Fruit fly (Drosophila melanogaster) whole organism, embryonic: ENCODE data around the gene bsh.

Experiments
- Abd-B ChIP-seq: fragments of 200-800 bp; sonication (Bioruptor generic); optimal IDR thresholded peaks from 2 replicates; lab custom pipeline; 2018; ENCODE audit warnings: missing biosample characterization, mild to moderate bottlenecking, missing genetic modification characterization, moderate library complexity
- Ada2b ChIP-seq: fragments of 200-800 bp; sonication (Bioruptor generic); IDR thresholded peaks from 2 replicates; pipeline ENCODE4 v1.3.6; 2022; ENCODE audit warnings: missing biosample characterization, missing genetic modification characterization
- Antp ChIP-seq: fragments of 200-800 bp; sonication (Bioruptor generic); optimal IDR thresholded peaks from 3 replicates; lab custom pipeline; 2016; ENCODE audit warnings: missing biosample characterization, missing genetic modification characterization
- Atf-2 ChIP-seq: fragments of 200-800 bp; sonication (Bioruptor generic); optimal IDR thresholded peaks from 2 replicates; lab custom pipeline; 2016; ENCODE audit warnings: missing biosample characterization, missing genetic modification characterization
- B-H1 ChIP-seq: fragments of 200-800 bp; sonication (Bioruptor generic); IDR thresholded peaks from 3 replicates; pipeline ENCODE4 v1.3.6; 2022; ENCODE audit warnings: missing biosample characterization, missing genetic modification characterization
- CG10979 ChIP-seq: fragments of 200-800 bp; sonication (Bioruptor generic); optimal IDR thresholded peaks from 2 replicates; lab custom pipeline; 2018; ENCODE audit warnings: missing biosample characterization, mild to moderate bottlenecking, missing genetic modification characterization, moderate library complexity
- CG11398 ChIP-seq: fragments of 200-800 bp; sonication (Bioruptor generic); optimal IDR thresholded peaks from 2 replicates; lab custom pipeline; 2016; ENCODE audit warnings: missing biosample characterization, missing genetic modification characterization
- CG12155 ChIP-seq: fragments of 200-800 bp; sonication (Bioruptor generic); optimal IDR thresholded peaks from 3 replicates; lab custom pipeline; 2016; ENCODE audit warnings: missing biosample characterization, missing genetic modification characterization
- CG12744 ChIP-seq: fragments of 200-800 bp; sonication (Bioruptor generic); optimal IDR thresholded peaks from 2 replicates; lab custom pipeline; 2016; ENCODE audit warnings: missing biosample characterization, missing genetic modification characterization
- CG14050 ChIP-seq: fragments of 200-800 bp; sonication (Bioruptor generic); IDR thresholded peaks from 3 replicates; pipeline ENCODE4 v1.3.6; 2022; ENCODE audit warnings: missing biosample characterization, missing genetic modification characterization
- CG17829 ChIP-seq: fragments of 200-800 bp; optimal IDR thresholded peaks from 2 replicates; lab custom pipeline; 2019; ENCODE audit warnings: missing biosample characterization, mild to moderate bottlenecking, missing genetic modification characterization, moderate library complexity
- CG2120 ChIP-seq: fragments of 200-800 bp; sonication (Bioruptor generic); optimal IDR thresholded peaks from 3 replicates; lab custom pipeline; 2016; ENCODE audit warnings: missing biosample characterization, missing genetic modification characterization
- CG30403 ChIP-seq: fragments of 200-800 bp; sonication (Bioruptor generic); optimal IDR thresholded peaks from 3 replicates; lab custom pipeline; 2016; ENCODE audit warnings: missing biosample characterization, missing genetic modification characterization
- CG4328 ChIP-seq: fragments of 200-800 bp; sonication (Bioruptor generic); optimal IDR thresholded peaks from 3 replicates; lab custom pipeline; 2017; ENCODE audit warnings: missing biosample characterization, missing genetic modification reagents, missing genetic modification characterization
- CG8359 ChIP-seq: fragments of 200-800 bp; sonication (Bioruptor generic); optimal IDR thresholded peaks from 2 replicates; lab custom pipeline; 2017; ENCODE audit warnings: missing biosample characterization, mild to moderate bottlenecking, missing genetic modification characterization, borderline replicate concordance
- CG9817 ChIP-seq: fragments of 200-800 bp; sonication (Bioruptor generic); optimal IDR thresholded peaks from 2 replicates; lab custom pipeline; 2018; ENCODE audit warnings: missing biosample characterization, mild to moderate bottlenecking, missing genetic modification characterization, moderate library complexity
- CoRest ChIP-seq: fragments of 200-800 bp; sonication (Bioruptor generic); optimal IDR thresholded peaks from 3 replicates; lab custom pipeline; 2018; ENCODE audit warnings: missing biosample characterization, mild to moderate bottlenecking, missing genetic modification characterization, moderate library complexity
- D19B ChIP-seq: fragments of 200-800 bp; sonication (Bioruptor generic); optimal IDR thresholded peaks from 2 replicates; lab custom pipeline; 2017; ENCODE audit warnings: missing biosample characterization, mild to moderate bottlenecking, missing genetic modification characterization
- Dip3 ChIP-seq: fragments of 200-800 bp; sonication (Bioruptor generic); optimal IDR thresholded peaks from 3 replicates; lab custom pipeline; 2016; ENCODE audit warnings: missing biosample characterization, missing genetic modification characterization
- Dll ChIP-seq: fragments of 200-800 bp; sonication (Bioruptor generic); IDR thresholded peaks from 4 replicates; pipeline ENCODE4 v1.3.6; 2022; ENCODE audit warnings: missing biosample characterization, missing genetic modification characterization; ENCODE audit not compliant: partially characterized antibody
- E2f2 ChIP-seq: fragments of 200-800 bp; sonication (Bioruptor generic); IDR thresholded peaks from 2 replicates; pipeline ENCODE4 v1.3.6; 2022; ENCODE audit warnings: missing biosample characterization, missing genetic modification characterization
- Hmx ChIP-seq: fragments of 200-800 bp; sonication (Bioruptor generic); optimal IDR thresholded peaks from 2 replicates; lab custom pipeline; 2016; ENCODE audit warnings: missing biosample characterization, missing genetic modification characterization
- Hr3 ChIP-seq: fragments of 200-800 bp; sonication (Bioruptor generic); optimal IDR thresholded peaks from 3 replicates; lab custom pipeline; 2016; ENCODE audit warnings: missing biosample characterization, missing genetic modification characterization
- Jarid2 ChIP-seq: fragments of 200-800 bp; sonication (Bioruptor generic); optimal IDR thresholded peaks from 3 replicates; lab custom pipeline; 2017; ENCODE audit warnings: mild to moderate bottlenecking, missing biosample characterization, missing genetic modification reagents, missing genetic modification characterization
- NfI ChIP-seq: fragments of 200-800 bp; sonication (Bioruptor generic); optimal IDR thresholded peaks from 3 replicates; lab custom pipeline; 2018; ENCODE audit warnings: missing biosample characterization, mild to moderate bottlenecking, missing genetic modification characterization, moderate library complexity
- Side ChIP-seq: fragments of 200-800 bp; sonication (Bioruptor generic); optimal IDR thresholded peaks from 2 replicates; lab custom pipeline; 2016; ENCODE audit warnings: missing biosample characterization, missing genetic modification characterization
- Sry-β ChIP-seq: fragments of 200-800 bp; sonication (Bioruptor generic); optimal IDR thresholded peaks from 2 replicates; lab custom pipeline; 2018; ENCODE audit warnings: missing biosample characterization, mild to moderate bottlenecking, missing genetic modification characterization, moderate library complexity
- Sry-δ ChIP-seq: fragments of 200-800 bp; sonication (Bioruptor generic); optimal IDR thresholded peaks from 2 replicates; lab custom pipeline; 2016; ENCODE audit warnings: missing biosample characterization, missing genetic modification characterization
- Stat92E ChIP-seq, 3 experiments: fragments of >200 bp in 2 of 3; fragments of 200-800 bp in 1 of 3; sonication (Bioruptor generic) in 1 of 3; optimal IDR thresholded peaks; 2 replicates each; lab custom pipeline; 2017 to 2019; ENCODE audit warnings: missing biosample characterization in 3 of 3, missing genetic modification characterization in 3 of 3, mild to moderate bottlenecking in 1 of 3, moderate library complexity in 1 of 3
- Xbp1 ChIP-seq: fragments of 200-800 bp; sonication (Bioruptor generic); optimal IDR thresholded peaks from 3 replicates; lab custom pipeline; 2016; ENCODE audit warnings: missing biosample characterization, mild to moderate bottlenecking, missing genetic modification characterization
- ara ChIP-seq: fragments of 200-800 bp; sonication (Bioruptor generic); IDR thresholded peaks from 2 replicates; pipeline ENCODE4 v1.3.6; 2022; ENCODE audit warnings: missing biosample characterization, missing genetic modification characterization
- az2 ChIP-seq: fragments of 200-800 bp; sonication (Bioruptor generic); optimal IDR thresholded peaks from 3 replicates; lab custom pipeline; 2016; ENCODE audit warnings: missing biosample characterization, missing genetic modification characterization
- croc ChIP-seq: fragments of 200-800 bp; sonication (Bioruptor generic); conservative IDR thresholded peaks from 3 replicates; pipeline ENCODE4 v1.3.6; 2022; ENCODE audit warnings: missing biosample characterization, missing genetic modification characterization
- exex ChIP-seq: fragments of 200-800 bp; sonication (Bioruptor generic); optimal IDR thresholded peaks from 4 replicates; lab custom pipeline; 2018; ENCODE audit warnings: missing biosample characterization, mild to moderate bottlenecking, missing genetic modification characterization, moderate library complexity
- her ChIP-seq: fragments of 200-800 bp; sonication (Bioruptor generic); optimal IDR thresholded peaks from 2 replicates; lab custom pipeline; 2016; ENCODE audit warnings: missing biosample characterization, missing genetic modification characterization
- hth ChIP-seq: fragments of >200 bp; optimal IDR thresholded peaks from 2 replicates; lab custom pipeline; 2017; ENCODE audit warnings: inconsistent platforms
- klu ChIP-seq: fragments of 200-800 bp; sonication (Bioruptor generic); IDR thresholded peaks from 2 replicates; pipeline ENCODE4 v1.3.6; 2022; ENCODE audit warnings: missing biosample characterization, missing genetic modification characterization
- knrl ChIP-seq: fragments of 200-800 bp; sonication (Bioruptor generic); IDR thresholded peaks from 3 replicates; pipeline ENCODE4 v1.3.6; 2022; ENCODE audit warnings: missing biosample characterization, missing genetic modification characterization; ENCODE audit not compliant: partially characterized antibody
- luna ChIP-seq: fragments of 200-800 bp; sonication (Bioruptor generic); optimal IDR thresholded peaks from 2 replicates; lab custom pipeline; 2016; ENCODE audit warnings: missing biosample characterization, missing genetic modification characterization
- mam ChIP-seq: fragments of 200-800 bp; sonication (Bioruptor generic); optimal IDR thresholded peaks from 3 replicates; lab custom pipeline; 2016; ENCODE audit warnings: missing biosample characterization, missing genetic modification characterization
- schlank ChIP-seq: fragments of 200-800 bp; sonication (Bioruptor generic); optimal IDR thresholded peaks from 2 replicates; lab custom pipeline; 2018; ENCODE audit warnings: missing biosample characterization, mild to moderate bottlenecking, missing genetic modification characterization
- shn ChIP-seq: fragments of 200-800 bp; sonication (Bioruptor generic); optimal IDR thresholded peaks from 3 replicates; lab custom pipeline; 2016; ENCODE audit warnings: missing biosample characterization, missing genetic modification characterization
- sim ChIP-seq: fragments of 200-800 bp; sonication (Bioruptor generic); IDR thresholded peaks from 2 replicates; pipeline ENCODE4 v1.3.6; 2022; ENCODE audit warnings: missing biosample characterization, missing genetic modification characterization
- sqz ChIP-seq: fragments of 200-800 bp; sonication (Bioruptor generic); optimal IDR thresholded peaks from 3 replicates; lab custom pipeline; 2018; ENCODE audit warnings: missing biosample characterization, mild to moderate bottlenecking, missing genetic modification characterization
- trem ChIP-seq: fragments of 200-800 bp; optimal IDR thresholded peaks from 3 replicates; lab custom pipeline; 2019; ENCODE audit warnings: missing biosample characterization, mild to moderate bottlenecking, missing genetic modification characterization, moderate library complexity
- trh ChIP-seq: fragments of 200-800 bp; sonication (Bioruptor generic); optimal IDR thresholded peaks from 2 replicates; lab custom pipeline; 2016; ENCODE audit warnings: missing biosample characterization, missing genetic modification characterization
- twi ChIP-seq: fragments of 200-800 bp; optimal IDR thresholded peaks from 2 replicates; lab custom pipeline; 2019; ENCODE audit warnings: missing biosample characterization, mild to moderate bottlenecking, missing genetic modification characterization, moderate library complexity
- tx ChIP-seq: fragments of 200-800 bp; sonication (Bioruptor generic); optimal IDR thresholded peaks from 2 replicates; lab custom pipeline; 2016; ENCODE audit warnings: missing biosample characterization, missing genetic modification characterization
- vnd ChIP-seq: fragments of 200-800 bp; sonication (Bioruptor generic); IDR thresholded peaks from 3 replicates; pipeline ENCODE4 v1.3.6; 2022; ENCODE audit warnings: missing biosample characterization, missing genetic modification characterization; ENCODE audit not compliant: partially characterized antibody
- zfh2 ChIP-seq: fragments of 200-800 bp; sonication (Bioruptor generic); optimal IDR thresholded peaks from 2 replicates; lab custom pipeline; 2016; ENCODE audit warnings: missing biosample characterization, missing genetic modification characterization

The bsh gene

DNA sequence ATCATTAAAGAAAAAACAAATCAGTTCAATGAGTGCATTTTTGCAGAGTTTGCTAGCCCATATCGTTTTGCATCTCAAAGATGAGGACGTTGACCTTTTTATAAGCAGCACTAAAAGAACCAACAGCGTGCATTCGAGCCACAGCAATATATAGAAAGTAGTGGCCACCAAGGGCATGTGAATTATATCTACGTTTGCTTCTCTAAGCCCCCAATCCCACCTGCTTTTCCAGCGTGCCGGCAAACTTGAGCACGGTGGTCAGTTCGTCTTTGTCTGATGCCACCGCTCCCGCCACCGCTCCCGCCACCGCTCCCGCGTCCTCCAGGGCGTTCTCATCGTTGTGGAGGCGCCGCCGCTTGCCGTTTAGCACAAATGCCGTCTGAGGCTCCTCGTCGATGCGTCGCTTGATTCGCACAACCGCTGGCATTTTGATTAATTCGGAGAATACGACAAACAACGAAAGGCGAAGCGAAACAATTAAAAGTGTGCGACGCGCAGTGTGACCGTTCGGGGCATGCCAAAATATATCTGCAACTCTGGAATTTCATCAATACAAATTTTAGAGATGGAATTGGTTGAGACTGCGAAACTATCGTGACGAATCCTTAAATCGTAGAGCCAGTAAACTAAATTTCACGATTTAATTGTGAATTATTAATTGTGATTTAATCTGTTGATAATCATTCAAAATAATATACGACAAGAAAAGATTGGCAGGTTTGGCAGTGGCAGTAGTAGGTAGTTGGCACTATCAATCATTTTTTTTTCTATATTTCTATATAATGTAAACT, 26.6 kb upstream of the bsh start (continued):
- TF ChIP-seq Xbp1 (GFP tag; lab: Kevin White, UChicago) (peak; percentile 68), CG17829 (tag; lab: Kevin White, UChicago) (peak; percentile 64), CG30403 (GFP tag; lab: Kevin White, UChicago) (peak; percentile 66), her (GFP tag; lab: Kevin White, UChicago) (peak; percentile 23), Stat92E (GFP tag; optimal IDR thresholded peaks at IDR 0.05; lab: Kevin White, UChicago) (peak in 1 of 3 experiments; percentile 5), Dll (GFP tag; lab: Robert Waterston, UW) (peak; percentile 80), zfh2 (GFP tag; lab: Kevin White, UChicago) (peak; percentile 62), NfI (GFP tag; lab: Kevin White, UChicago) (peak; percentile 35), CG9817 (tag; lab: Kevin White, UChicago) (peak; percentile 36), Ada2b (no peak), CG14050 (no peak; the same call in 2 of the 3 replicates), CoRest (peak; percentile 53), CG12155 (GFP tag; lab: Kevin White, UChicago) (peak; percentile 33), trh (GFP tag; lab: Kevin White, UChicago) (no peak), B-H1 (GFP tag; lab: Robert Waterston, UW) (no peak), sim (GFP tag; lab: Robert Waterston, UW) (no peak), schlank (tag; lab: Kevin White, UChicago) (no peak), vnd (GFP tag; lab: Robert Waterston, UW) (peak; percentile 75), Dip3 (GFP tag; lab: Kevin White, UChicago) (peak; percentile 20), twi (tag; lab: Kevin White, UChicago) (no peak), croc (GFP tag; lab: Robert Waterston, UW) (no peak), Atf-2 (GFP tag; lab: Kevin White, UChicago) (peak; percentile 10), Jarid2 (GFP tag; lab: Kevin White, UChicago) (no peak), CG11398 (GFP tag; lab: Kevin White, UChicago) (no peak), mam (GFP tag; lab: Kevin White, UChicago) (peak; percentile 51), CG2120 (GFP tag; lab: Kevin White, UChicago) (peak; percentile 79), D19B (GFP tag; lab: Kevin White, UChicago) (no peak), Hr3 (GFP tag; lab: Kevin White, UChicago) (peak; percentile 50), Side (peak; percentile 36), exex (tag; lab: Kevin White, UChicago) (no peak), klu (GFP tag; lab: Robert Waterston, UW) (no peak), Abd-B (GFP tag; lab: Kevin White, UChicago) (peak; percentile 40), sqz (no peak), CG8359 (GFP tag; lab: Kevin White, UChicago) (no peak), Hmx (GFP tag; lab: Kevin White, UChicago) (peak; percentile 36), CG10979 (tag; lab: Kevin White, UChicago) (no peak), Sry-δ (GFP tag; lab: Kevin White, UChicago) (peak; percentile 95), tx (GFP tag; lab: Kevin White, UChicago) (no peak), E2f2 (GFP tag; lab: Robert Waterston, UW) (peak; percentile 60), Sry-β (GFP tag; lab: Kevin White, UChicago) (no peak), luna (GFP tag; lab: Kevin White, UChicago) (no peak), shn (peak; percentile 33), knrl (peak; percentile 83), Antp (GFP tag; lab: Kevin White, UChicago) (peak; percentile 37), ara (GFP tag; lab: Robert Waterston, UW) (no peak), CG12744 (no peak), trem (tag; lab: Kevin White, UChicago) (peak; percentile 57), hth (lab: Kevin White, UChicago) (no peak), CG4328 (GFP tag; lab: Kevin White, UChicago) (no peak), az2 (GFP tag; lab: Kevin White, UChicago) (peak; percentile 49)
